Fruit fly (Drosophila melanogaster) Kc167 (cell line): ENCODE measurements around the gene gammaCOP.

Experiments
- insv ChIP-seq: fragments of >200 bp; optimal IDR thresholded peaks from 3 replicates; lab custom pipeline; 2018; ENCODE audit warnings: missing external identifiers
- ttk ChIP-seq: sonication (Bioruptor generic); optimal IDR thresholded peaks from 2 replicates; lab custom pipeline; 2017; ENCODE audit warnings: missing external identifiers

DNA sequence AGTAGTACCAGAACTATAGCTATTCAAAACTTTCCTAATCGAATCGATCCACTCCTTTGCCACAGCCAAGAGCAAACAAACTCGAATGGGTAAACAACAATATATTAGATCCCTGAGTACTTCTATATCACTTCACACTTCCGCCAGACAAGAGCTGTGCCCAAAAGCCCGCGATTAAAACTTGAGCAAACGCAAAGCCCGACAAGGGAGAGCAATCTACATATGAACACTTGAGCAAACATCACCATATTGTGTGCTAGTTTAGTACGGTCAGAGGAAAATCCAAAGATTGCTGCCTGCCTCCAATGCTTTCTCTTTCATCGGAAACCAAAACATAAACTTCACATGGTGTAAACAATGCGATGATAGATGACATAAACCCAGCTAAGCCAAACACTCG lies 31.7 kb downstream of the gammaCOP start:
- TF ChIP-seq ttk (lab: Kevin White, UChicago) (no peak), insv (lab: Kevin White, UChicago) (no peak)
